Worm (Caenorhabditis elegans) whole organism, L3 larva: ENCODE data around the gene C05B5.12.

Experiments
- ceh-28 ChIP-seq: fragments of 150-350 bp; optimal IDR thresholded peaks from 2 replicates; lab custom pipeline; 2014; ENCODE audit warnings: missing biosample characterization, missing genetic modification reagents, missing genetic modification characterization
- eor-1 ChIP-seq, 2 experiments: fragments of 150-350 bp; optimal IDR thresholded peaks; 2 replicates each; lab custom pipeline; 2014 to 2018; ENCODE audit warnings: missing biosample characterization in 2 of 2, missing genetic modification characterization in 2 of 2
- fkh-10 ChIP-seq: sonication (generic microtip); optimal IDR thresholded peaks from 2 replicates; lab custom pipeline; 2017; ENCODE audit warnings: missing biosample characterization, missing genetic modification reagents, missing genetic modification characterization
- fos-1 ChIP-seq: fragments of 150-350 bp; optimal IDR thresholded peaks from 2 replicates; lab custom pipeline; 2014; ENCODE audit warnings: missing biosample characterization, missing genetic modification characterization
- nhr-11 ChIP-seq: fragments of 150-350 bp; optimal IDR thresholded peaks from 2 replicates; lab custom pipeline; 2014; ENCODE audit warnings: missing biosample characterization, missing genetic modification characterization
- nhr-77 ChIP-seq: fragments of 150-350 bp; optimal IDR thresholded peaks from 2 replicates; lab custom pipeline; 2014; ENCODE audit warnings: missing biosample characterization, missing genetic modification characterization
- pha-4 ChIP-seq: fragments of 150-350 bp; optimal IDR thresholded peaks from 2 replicates; lab custom pipeline; 2014; ENCODE audit warnings: missing biosample characterization, missing genetic modification reagents, missing genetic modification characterization
- sea-2 ChIP-seq: fragments of 150-350 bp; sonication (generic microtip); optimal IDR thresholded peaks from 4 replicates; lab custom pipeline; 2014; ENCODE audit warnings: missing biosample characterization, missing genetic modification reagents, missing genetic modification characterization
- tbx-2 ChIP-seq: sonication (generic microtip); optimal IDR thresholded peaks from 2 replicates; lab custom pipeline; 2016; ENCODE audit warnings: mild to moderate bottlenecking, missing genetic modification characterization, missing compliant biosample characterization

The C05B5.12 gene

DNA sequence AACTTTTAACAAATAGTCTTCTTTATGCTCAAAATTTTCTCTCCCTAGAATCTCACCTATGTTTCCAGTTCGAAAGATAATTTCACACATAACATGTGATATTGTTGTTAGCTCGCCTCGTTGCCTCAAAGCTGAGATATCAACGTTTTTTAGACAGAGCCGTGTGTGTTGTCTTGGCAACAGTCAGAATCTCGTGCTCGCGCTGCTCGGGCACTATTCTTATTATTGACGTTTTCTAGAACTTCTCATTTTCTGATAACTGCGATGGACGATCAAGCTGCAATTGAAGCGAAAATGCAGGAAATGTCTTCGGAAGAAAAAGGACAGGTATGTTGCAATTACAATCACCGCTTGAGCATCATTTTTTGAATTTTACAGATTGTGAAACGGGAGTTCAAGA, 48.6 kb downstream of the C05B5.12 start, which contains the start of gene xbx-3:
TSS of gene xbx-3 (plus strand) at position 163 of the 400 bp plus-strand sequence.
- TF ChIP-seq nhr-77 (tag; lab: Kevin White, UChicago) (no peak), nhr-11 (tag; lab: Kevin White, UChicago) (peak; percentile 79)
- TF ChIP-seq, all 47 proteins: peak for 1

DNA sequence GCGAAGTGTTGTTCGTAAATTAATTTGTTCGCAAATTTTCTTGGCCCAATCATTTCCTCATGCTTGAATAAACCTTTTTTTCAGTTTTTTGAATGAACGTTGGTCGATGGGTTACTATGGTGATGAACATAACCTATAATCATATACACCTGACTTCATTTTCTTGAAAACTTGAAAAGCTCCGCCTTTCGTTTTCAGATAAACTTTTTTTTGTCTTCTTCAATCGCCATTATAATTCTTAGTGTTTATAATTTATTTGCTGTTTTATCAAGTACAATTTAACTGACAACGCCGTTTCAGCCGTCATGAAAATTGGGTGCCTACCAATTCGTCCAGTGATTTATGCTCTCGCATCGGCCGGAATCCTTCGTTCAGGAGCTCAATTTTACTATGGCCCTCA, 50.0 kb downstream of the C05B5.12 start, which contains the start of gene M04D8.7:
TSS of gene M04D8.7 (plus strand) at position 301 of the 400 bp plus-strand sequence.
- no peak for TF ChIP-seq fos-1 (tag; lab: Kevin White, UChicago)
- TF ChIP-seq fkh-10 (GFP tag; lab: Kevin White, UChicago), result peak; percentile 1
- no peak for TF ChIP-seq eor-1 (tag; optimal IDR thresholded peaks at IDR 0.05; lab: Kevin White, UChicago)
- TF ChIP-seq pha-4 (tag; lab: Kevin White, UChicago), result no peak
- TF ChIP-seq sea-2, result no peak
- no peak for TF ChIP-seq ceh-28
- TF ChIP-seq tbx-2 (tag; lab: Kevin White, UChicago), result no peak
